Worm (Caenorhabditis elegans): Measurements from ENCODE around the gene his-69.

his-69 gene

DNA sequence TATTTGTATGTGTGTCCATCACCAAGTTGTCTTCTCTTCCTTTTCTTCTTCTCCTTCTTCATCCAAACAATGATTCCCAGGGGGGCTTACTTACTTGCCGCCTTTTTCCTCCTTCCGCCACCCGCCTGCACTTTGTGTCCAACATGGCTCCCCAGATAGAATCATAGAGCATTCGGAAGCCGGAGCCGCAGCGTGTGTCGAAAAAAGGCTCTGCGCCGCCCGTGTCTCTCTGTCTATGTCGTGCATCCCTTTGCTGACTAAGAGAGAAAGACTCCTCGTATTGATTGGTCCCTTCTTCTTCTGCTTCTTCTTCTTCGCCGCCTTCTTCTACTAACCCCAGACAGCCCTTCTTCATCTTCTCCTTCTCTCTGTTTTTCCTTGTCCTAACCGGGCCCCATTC lies 5.2 kb upstream of the his-69 start (continued):
- no peak for TF ChIP-seq nhr-76 (tag; optimal IDR thresholded peaks at IDR 0.05)
- TF ChIP-seq ceh-63 (GFP tag; optimal IDR thresholded peaks at IDR 0.05) = no peak
- peak; percentile 94 for TF ChIP-seq lin-14 (GFP tag; optimal IDR thresholded peaks at IDR 0.05)
- TF ChIP-seq nhr-12 (tag; optimal IDR thresholded peaks at IDR 0.05) = no peak
- TF ChIP-seq jun-1 (tag; optimal IDR thresholded peaks at IDR 0.05) = no peak
- peak in 1 of 2 experiments; percentile 49 for TF ChIP-seq lsy-2 (tag; optimal IDR thresholded peaks at IDR 0.05)
- no peak for TF ChIP-seq C16A3.4 (tag; optimal IDR thresholded peaks at IDR 0.05)
- TF ChIP-seq F16B12.6 (tag; optimal IDR thresholded peaks at IDR 0.05) = peak; percentile 15

DNA sequence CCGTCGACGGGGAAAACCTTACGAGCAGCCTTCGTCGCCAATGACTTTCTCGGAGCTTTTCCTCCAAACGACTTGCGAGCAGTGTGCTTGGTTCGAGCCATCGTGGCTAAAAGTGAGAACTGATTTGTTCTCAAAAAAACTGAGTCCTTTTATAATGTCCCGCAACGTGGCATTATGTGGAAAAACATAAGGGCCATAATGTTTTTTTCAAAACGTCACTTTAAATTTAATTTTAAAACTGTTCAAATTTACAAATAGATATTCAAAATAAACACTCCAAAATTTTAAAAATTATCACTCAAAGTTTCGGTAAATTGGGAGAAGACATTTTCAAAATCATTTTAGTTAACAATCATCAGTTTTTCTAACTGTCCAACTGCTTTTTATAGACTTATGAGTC lies 1.5 kb upstream of the his-69 start, which contains the start of gene his-70:
TSS of gene his-70 (minus strand) at position 101 of the 400 bp plus-strand sequence.
- TF ChIP-seq lin-15B (tag; optimal IDR thresholded peaks at IDR 0.05) (no peak), tlp-1 (tag; optimal IDR thresholded peaks at IDR 0.05) (no peak), fkh-8 (tag; optimal IDR thresholded peaks at IDR 0.05) (no peak), unc-62 (GFP tag; optimal IDR thresholded peaks at IDR 0.05) (no peak), nhr-12 (tag; optimal IDR thresholded peaks at IDR 0.05) (no peak), sptf-1 (tag; optimal IDR thresholded peaks at IDR 0.05) (no peak), C16A3.4 (tag; optimal IDR thresholded peaks at IDR 0.05) (no peak), vab-15 (tag; optimal IDR thresholded peaks at IDR 0.05) (no peak), ztf-4 (tag; optimal IDR thresholded peaks at IDR 0.05) (no peak), skn-1 (tag; optimal IDR thresholded peaks at IDR 0.05) (no peak), pqm-1 (tag; optimal IDR thresholded peaks at IDR 0.05) (no peak), alr-1 (tag; optimal IDR thresholded peaks at IDR 0.05; ENCODE audit: borderline replicate concordance) (no peak), fkh-10 (GFP tag; optimal IDR thresholded peaks at IDR 0.05) (no peak)

DNA sequence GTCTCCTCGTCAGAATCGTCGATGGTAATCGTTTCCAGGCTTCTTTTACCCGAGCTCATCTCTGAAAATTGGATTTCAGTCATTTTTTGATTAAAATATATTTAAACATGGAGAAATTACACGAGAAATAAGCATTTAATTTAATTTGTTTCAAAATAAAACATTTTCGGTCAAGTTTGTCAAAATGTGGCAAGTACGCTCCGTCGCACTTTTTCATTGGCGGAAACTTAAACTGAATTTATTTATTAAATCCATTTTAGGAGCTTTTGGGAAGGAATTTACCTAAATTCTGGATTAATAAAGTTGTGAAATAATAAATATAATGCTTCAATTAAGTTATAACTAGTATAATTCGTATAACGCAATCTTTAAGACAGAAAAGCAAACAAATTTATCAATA lies 649 bp downstream of the his-69 start, which contains the start of gene rcq-5:
TSS of gene rcq-5 (minus strand) at position 83 of the 400 bp plus-strand sequence.
- TF ChIP-seq lin-35 (GFP tag; optimal IDR thresholded peaks at IDR 0.05) (peak; percentile 84 to 96), efl-1 (optimal IDR thresholded peaks at IDR 0.05) (peak; percentile 14 to 90), efl-1 (GFP tag; optimal IDR thresholded peaks at IDR 0.05 in 1 of 2) (peak; percentile 89 to 99), irx-1 (tag; optimal IDR thresholded peaks at IDR 0.05) (no peak), hlh-17 (GFP tag; optimal IDR thresholded peaks at IDR 0.05; ENCODE audit: borderline replicate concordance) (no peak), mep-1 (tag; optimal IDR thresholded peaks at IDR 0.05) (peak; percentile 43), xbp-1 (tag; optimal IDR thresholded peaks at IDR 0.05) (peak; percentile 16), skn-1 (tag; optimal IDR thresholded peaks at IDR 0.05) (peak; percentile 50), nhr-47 (tag; optimal IDR thresholded peaks at IDR 0.05) (peak; percentile 18), dpl-1 (GFP tag; optimal IDR thresholded peaks at IDR 0.05) (peak; percentile 78 to 90 (median 88)), hpl-2 (GFP tag; optimal IDR thresholded peaks at IDR 0.05) (no peak), ets-5 (GFP tag; IDR thresholded peaks at IDR 0.05) (no peak), lin-15B (tag; optimal IDR thresholded peaks at IDR 0.05) (peak; percentile 7), lsy-2 (tag; optimal IDR thresholded peaks at IDR 0.05) (peak; percentile 43 to 73), C16A3.4 (tag; optimal IDR thresholded peaks at IDR 0.05) (peak; percentile 56), nhr-237 (tag; optimal IDR thresholded peaks at IDR 0.05) (no peak), pax-3 (tag; optimal IDR thresholded peaks at IDR 0.05) (no peak)

DNA sequence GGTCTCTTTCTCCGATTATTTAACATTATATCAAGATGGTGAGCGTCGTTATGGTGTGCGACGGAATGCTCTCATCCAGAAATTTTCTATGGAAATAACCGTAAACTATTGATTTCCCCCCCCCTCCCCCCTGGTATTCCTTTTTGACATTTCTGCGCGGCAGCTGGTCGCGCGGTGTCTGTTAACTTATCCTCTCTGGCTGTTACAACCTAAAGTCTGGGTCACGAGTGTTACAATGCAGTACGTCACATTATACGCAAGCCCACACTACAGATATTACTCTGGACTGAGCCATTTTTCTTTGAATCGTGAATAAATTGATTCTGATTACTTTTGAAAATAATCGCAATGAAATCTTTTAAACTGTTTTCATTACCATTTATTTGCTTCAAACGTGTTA lies 9.4 kb downstream of the his-69 start:
- TF ChIP-seq efl-1 (optimal IDR thresholded peaks at IDR 0.05) = no peak
- TF ChIP-seq efl-1 (GFP tag; optimal IDR thresholded peaks at IDR 0.05 in 1 of 2) = peak in 1 of 2 experiments; percentile 32
- no peak for TF ChIP-seq sox-4 (tag; optimal IDR thresholded peaks at IDR 0.05)

DNA sequence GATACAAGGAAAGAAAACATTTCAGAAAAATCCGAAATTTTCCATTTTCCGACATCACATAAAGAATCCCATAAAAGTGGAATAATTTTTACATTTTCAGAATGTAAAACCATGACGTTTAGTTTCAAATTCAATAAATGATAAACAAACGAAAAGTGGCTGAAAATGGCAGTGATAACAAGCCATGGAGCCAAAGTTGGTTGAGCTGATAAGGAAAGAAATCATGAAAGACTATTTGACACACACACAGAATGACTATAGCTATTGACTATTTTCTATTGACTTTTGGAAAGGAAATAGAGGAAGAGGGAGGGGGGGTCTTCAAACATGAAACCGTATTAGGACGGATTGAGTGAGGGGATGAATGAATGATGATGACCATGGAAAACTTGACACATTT lies 18.8 kb downstream of the his-69 start:
- peak in 1 of 2 experiments; percentile 32 for TF ChIP-seq lin-35 (GFP tag; optimal IDR thresholded peaks at IDR 0.05)
- peak; percentile 54 for TF ChIP-seq elt-2 (tag; optimal IDR thresholded peaks at IDR 0.05)
- TF ChIP-seq lin-13 (GFP tag; optimal IDR thresholded peaks at IDR 0.05) = no peak
- TF ChIP-seq pqm-1 (tag; optimal IDR thresholded peaks at IDR 0.05) = peak; percentile 68
